Worm (Caenorhabditis elegans) whole organism, L2 larva: ENCODE data around the gene mca-2.

Source experiments
- alr-1 ChIP-seq: fragments of 150-350 bp; optimal IDR thresholded peaks from 2 replicates; lab custom pipeline; 2014; ENCODE audit warnings: missing biosample characterization, missing genetic modification characterization
- aly-2 ChIP-seq: fragments of 150-350 bp; optimal IDR thresholded peaks from 2 replicates; lab custom pipeline; 2014; ENCODE audit warnings: missing biosample characterization, missing genetic modification characterization
- blmp-1 ChIP-seq: sonication (generic microtip); optimal IDR thresholded peaks from 2 replicates; lab custom pipeline; 2017; ENCODE audit warnings: missing genetic modification characterization, mild to moderate bottlenecking, missing compliant biosample characterization, antibody characterized with exemption, moderate library complexity; ENCODE audit not compliant: insufficient read depth
- ceh-16 ChIP-seq: fragments of 150-350 bp; optimal IDR thresholded peaks from 2 replicates; lab custom pipeline; 2014; ENCODE audit warnings: missing biosample characterization, missing genetic modification characterization
- ceh-82 ChIP-seq: fragments of 150-350 bp; optimal IDR thresholded peaks from 2 replicates; lab custom pipeline; 2014; ENCODE audit warnings: missing biosample characterization, missing genetic modification characterization
- crh-2 ChIP-seq: sonication (generic microtip); optimal IDR thresholded peaks from 2 replicates; lab custom pipeline; 2017; ENCODE audit warnings: missing biosample characterization, missing genetic modification characterization
- dmd-4 ChIP-seq: sonication (generic microtip); optimal IDR thresholded peaks from 2 replicates; lab custom pipeline; 2017; ENCODE audit warnings: missing biosample characterization, missing genetic modification characterization
- elt-1 ChIP-seq: fragments of 150-350 bp; optimal IDR thresholded peaks from 2 replicates; lab custom pipeline; 2014; ENCODE audit warnings: missing biosample characterization, missing genetic modification characterization
- elt-3 ChIP-seq: sonication (generic microtip); optimal IDR thresholded peaks from 2 replicates; lab custom pipeline; 2017; ENCODE audit warnings: missing biosample characterization, missing genetic modification characterization
- gmeb-1 ChIP-seq: fragments of 150-350 bp; optimal IDR thresholded peaks from 2 replicates; lab custom pipeline; 2014; ENCODE audit warnings: missing biosample characterization, missing genetic modification characterization
- lin-11 ChIP-seq: fragments of 150-350 bp; sonication (generic microtip); optimal IDR thresholded peaks from 2 replicates; lab custom pipeline; 2014; ENCODE audit warnings: missing biosample characterization, missing genetic modification characterization, inconsistent platforms, mixed read lengths
- lsy-2 ChIP-seq, 2 experiments: fragments of 150-350 bp in 1 of 2; sonication (generic microtip) in 1 of 2; optimal IDR thresholded peaks; 2 replicates each; lab custom pipeline; 2014 to 2017; ENCODE audit warnings: missing biosample characterization in 2 of 2, missing genetic modification characterization in 2 of 2
- mdl-1 ChIP-seq, 2 experiments: fragments of 150-350 bp in 1 of 2; sonication (generic microtip) in 1 of 2; optimal IDR thresholded peaks; 2 replicates each; lab custom pipeline; 2017; ENCODE audit warnings: missing biosample characterization in 2 of 2, missing genetic modification characterization in 2 of 2
- nhr-10 ChIP-seq: sonication (generic microtip); optimal IDR thresholded peaks from 2 replicates; lab custom pipeline; 2017; ENCODE audit warnings: missing biosample characterization, missing genetic modification characterization
- nhr-21 ChIP-seq: fragments of 150-350 bp; optimal IDR thresholded peaks from 2 replicates; lab custom pipeline; 2014; ENCODE audit warnings: missing biosample characterization, missing genetic modification characterization
- nhr-237 ChIP-seq: fragments of 150-350 bp; optimal IDR thresholded peaks from 2 replicates; lab custom pipeline; 2014; ENCODE audit warnings: missing biosample characterization, missing genetic modification characterization
- nhr-6 ChIP-seq: fragments of 150-350 bp; optimal IDR thresholded peaks from 2 replicates; lab custom pipeline; 2014; ENCODE audit warnings: missing biosample characterization, missing genetic modification characterization
- nhr-77 ChIP-seq: fragments of 150-350 bp; optimal IDR thresholded peaks from 2 replicates; lab custom pipeline; 2014; ENCODE audit warnings: missing biosample characterization, missing genetic modification characterization
- peb-1 ChIP-seq: fragments of 150-350 bp; optimal IDR thresholded peaks from 2 replicates; lab custom pipeline; 2014; ENCODE audit warnings: missing biosample characterization, missing genetic modification characterization
- sem-4 ChIP-seq: fragments of 150-350 bp; optimal IDR thresholded peaks from 2 replicates; lab custom pipeline; 2014; ENCODE audit warnings: missing biosample characterization, missing genetic modification reagents, missing genetic modification characterization
- skn-1 ChIP-seq: sonication (generic microtip); optimal IDR thresholded peaks from 2 replicates; lab custom pipeline; 2017; ENCODE audit warnings: missing biosample characterization, missing genetic modification characterization
- sma-9 ChIP-seq, 2 experiments: fragments of 150-350 bp in 1 of 2; sonication (generic microtip) in 1 of 2; optimal IDR thresholded peaks; 2 replicates each; lab custom pipeline; 2014 to 2016; ENCODE audit warnings: missing genetic modification characterization in 2 of 2, mild to moderate bottlenecking in 1 of 2, missing biosample characterization in 1 of 2, missing compliant biosample characterization in 1 of 2, missing genetic modification reagents in 1 of 2, moderate library complexity in 1 of 2
- snpc-4 ChIP-seq: fragments of 150-350 bp; optimal IDR thresholded peaks from 2 replicates; lab custom pipeline; 2014; ENCODE audit warnings: missing biosample characterization, missing genetic modification characterization
- unc-39 ChIP-seq: fragments of 150-350 bp; optimal IDR thresholded peaks from 2 replicates; lab custom pipeline; 2014; ENCODE audit warnings: missing biosample characterization, missing genetic modification characterization
- unc-55 ChIP-seq: fragments of 150-350 bp; sonication (generic microtip); optimal IDR thresholded peaks from 3 replicates; lab custom pipeline; 2014; ENCODE audit warnings: missing biosample characterization, missing genetic modification reagents, missing genetic modification characterization
- zag-1 ChIP-seq: fragments of 150-350 bp; optimal IDR thresholded peaks from 2 replicates; lab custom pipeline; 2014; ENCODE audit warnings: missing biosample characterization, missing genetic modification characterization
- ztf-1 ChIP-seq: fragments of 200-800 bp; sonication (Bioruptor generic); conservative IDR thresholded peaks from 2 replicates; pipeline ENCODE4 v1.3.6; 2022; ENCODE audit warnings: missing genetic modification characterization, missing compliant biosample characterization
- ztf-4 ChIP-seq: fragments of 150-350 bp; optimal IDR thresholded peaks from 2 replicates; lab custom pipeline; 2014; ENCODE audit warnings: missing biosample characterization, missing genetic modification characterization

Gene mca-2

ce11 chrIV:2137478-2137877 is 53.6 kb downstream of the mca-2 start:
- no peak for TF ChIP-seq unc-55
- no peak for TF ChIP-seq nhr-10 (tag; lab: Kevin White, UChicago)
- no peak for TF ChIP-seq elt-1 (tag; lab: Kevin White, UChicago)
- TF ChIP-seq alr-1 (tag; lab: Kevin White, UChicago), result no peak
- TF ChIP-seq nhr-237 (tag; lab: Kevin White, UChicago), result no peak
- no peak for TF ChIP-seq skn-1 (tag; lab: Kevin White, UChicago)
- TF ChIP-seq nhr-6 (tag; lab: Kevin White, UChicago), result no peak
- no peak for TF ChIP-seq sem-4
- TF ChIP-seq aly-2 (tag; lab: Kevin White, UChicago), result no peak
- no peak for TF ChIP-seq mdl-1 (tag; optimal IDR thresholded peaks at IDR 0.05; lab: Kevin White, UChicago)
- TF ChIP-seq zag-1 (tag; lab: Kevin White, UChicago), result no peak
- no peak for TF ChIP-seq blmp-1 (tag; lab: Kevin White, UChicago)
- TF ChIP-seq sma-9 (GFP tag; optimal IDR thresholded peaks at IDR 0.05; lab: Kevin White, UChicago), result no peak
- TF ChIP-seq sma-9 (tag; optimal IDR thresholded peaks at IDR 0.05; lab: Kevin White, UChicago), result no peak
- TF ChIP-seq snpc-4 (tag; lab: Kevin White, UChicago), result no peak

ce11 chrIV:2140543-2140942 is 56.7 kb downstream of the mca-2 start, which contains the start of gene C54E4.12:
Gene C54E4.12, minus strand, starts transcription at chrIV:2140643.
- TF ChIP-seq dmd-4 (tag; lab: Kevin White, UChicago) (no peak), peb-1 (tag; lab: Kevin White, UChicago) (no peak), unc-39 (tag; lab: Kevin White, UChicago) (no peak), nhr-21 (tag; lab: Kevin White, UChicago) (no peak), crh-2 (tag; lab: Kevin White, UChicago) (no peak), aly-2 (tag; lab: Kevin White, UChicago) (no peak), gmeb-1 (tag; lab: Kevin White, UChicago) (no peak), skn-1 (tag; lab: Kevin White, UChicago) (no peak), elt-3 (no peak), ceh-82 (tag; lab: Kevin White, UChicago) (no peak), lin-11 (tag; lab: Kevin White, UChicago) (no peak), mdl-1 (tag; optimal IDR thresholded peaks at IDR 0.05; lab: Kevin White, UChicago) (no peak), ztf-4 (tag; lab: Kevin White, UChicago) (no peak), blmp-1 (tag; lab: Kevin White, UChicago) (no peak), unc-55 (no peak), lsy-2 (tag; optimal IDR thresholded peaks at IDR 0.05; lab: Kevin White, UChicago) (no peak), ztf-1 (GFP tag; lab: Robert Waterston, UW) (no peak), ceh-16 (tag; lab: Kevin White, UChicago) (no peak), nhr-77 (no peak)
- TF ChIP-seq, all 48 proteins: peak for 0
